Worm (Caenorhabditis elegans): Measurements from ENCODE around the gene camt-1.

Gene camt-1

DNA sequence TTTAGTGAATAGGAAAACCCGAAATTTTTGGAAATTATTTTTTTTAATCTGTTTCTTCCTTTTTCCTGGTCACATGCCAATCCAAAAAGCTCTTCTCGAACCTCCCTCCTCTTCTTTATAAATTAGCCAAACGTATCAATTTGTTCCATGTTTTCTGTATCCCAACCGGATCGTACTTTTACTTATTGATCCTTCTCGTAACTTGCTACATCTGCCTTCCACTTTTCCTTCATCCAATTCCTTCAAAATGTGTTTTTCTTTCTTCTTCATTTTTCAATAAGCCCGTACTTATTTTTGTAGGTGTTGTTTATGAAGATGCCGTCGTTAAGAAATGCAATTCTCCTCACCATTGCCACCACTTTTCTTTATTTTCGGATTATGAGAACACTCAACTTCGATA lies 7.0 kb upstream of the camt-1 start, which contains the start of gene cyp-23A1:
Gene cyp-23A1, plus strand, starts transcription at position 301 of the 400 bp plus-strand sequence.
- TF ChIP-seq unc-62 (GFP tag; optimal IDR thresholded peaks at IDR 0.05) = no peak

DNA sequence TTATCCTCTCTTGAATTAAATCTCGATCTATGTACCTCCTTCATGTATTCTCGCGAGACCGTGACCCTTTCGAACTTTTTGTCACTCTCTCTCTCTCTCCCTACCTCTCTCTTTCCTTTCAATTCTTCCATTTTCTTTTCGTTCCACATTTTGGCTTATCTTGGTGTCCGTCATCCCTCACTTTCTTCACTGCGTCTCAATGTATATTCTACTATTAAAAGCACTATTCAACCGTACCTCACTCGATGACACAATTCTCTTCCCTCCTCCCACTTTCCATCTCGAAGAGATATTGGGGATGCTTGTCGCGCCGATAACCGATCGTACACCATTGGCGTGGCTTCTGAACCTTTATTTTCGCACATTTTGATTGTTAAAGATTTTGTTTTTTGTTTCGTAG lies 5.7 kb upstream of the camt-1 start:
- TF ChIP-seq unc-62 (GFP tag; optimal IDR thresholded peaks at IDR 0.05) = no peak

DNA sequence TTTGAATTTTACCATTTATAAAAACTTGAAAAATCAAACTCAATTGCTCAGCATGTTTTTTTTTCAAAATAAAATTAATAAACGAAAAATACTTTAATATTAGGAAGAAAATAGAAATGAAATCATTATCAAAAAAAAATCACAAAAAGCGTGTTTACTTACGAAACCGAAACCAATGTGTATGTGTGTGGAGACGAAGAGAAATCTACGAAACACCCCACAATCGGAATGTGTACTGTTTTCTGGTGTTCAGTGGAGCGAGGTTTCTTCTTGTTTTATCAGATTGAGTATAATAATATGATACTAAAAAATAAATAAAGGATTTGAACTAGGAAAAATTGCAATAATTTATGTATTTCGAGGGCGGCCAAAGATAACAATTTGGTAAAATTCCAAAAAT lies 2.7 kb upstream of the camt-1 start:
- no peak for TF ChIP-seq unc-62 (GFP tag; optimal IDR thresholded peaks at IDR 0.05)

DNA sequence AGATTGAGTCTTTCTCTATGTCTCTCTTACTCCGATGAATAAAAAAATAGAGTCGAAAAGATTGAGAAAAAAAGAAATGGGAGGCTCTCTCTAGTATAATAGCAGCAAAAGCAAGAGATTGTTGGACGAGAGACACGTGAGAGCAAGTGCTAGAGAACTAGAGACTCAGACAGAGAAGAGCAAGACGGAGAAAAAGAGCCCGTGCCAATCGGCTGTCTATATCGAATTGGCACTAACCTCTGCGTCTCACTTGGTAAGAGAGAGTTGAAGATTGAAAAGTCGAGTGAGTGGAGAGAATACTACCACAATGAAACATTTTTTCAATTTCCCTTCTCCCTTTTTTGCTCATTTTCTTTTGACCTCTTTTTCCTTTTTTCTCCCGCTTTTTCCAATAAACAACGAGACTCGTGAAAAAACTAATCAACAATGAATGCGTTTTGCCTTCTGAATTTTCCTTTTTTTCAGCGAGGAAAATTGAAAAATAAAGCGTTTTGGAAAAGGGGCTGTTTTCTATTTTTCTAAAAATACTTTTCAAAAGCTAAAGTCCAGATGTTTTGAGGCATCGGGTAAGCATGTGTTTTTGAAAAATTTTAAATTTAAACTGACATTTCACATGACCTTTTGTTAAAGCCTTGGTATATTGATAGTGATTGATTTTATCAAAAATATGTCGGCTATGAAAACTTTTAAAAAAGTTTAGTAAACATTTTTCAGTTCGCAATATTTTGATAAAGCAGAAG lies 1.8 kb upstream of the camt-1 start:
- no peak for TF ChIP-seq unc-62 (GFP tag; optimal IDR thresholded peaks at IDR 0.05)

DNA sequence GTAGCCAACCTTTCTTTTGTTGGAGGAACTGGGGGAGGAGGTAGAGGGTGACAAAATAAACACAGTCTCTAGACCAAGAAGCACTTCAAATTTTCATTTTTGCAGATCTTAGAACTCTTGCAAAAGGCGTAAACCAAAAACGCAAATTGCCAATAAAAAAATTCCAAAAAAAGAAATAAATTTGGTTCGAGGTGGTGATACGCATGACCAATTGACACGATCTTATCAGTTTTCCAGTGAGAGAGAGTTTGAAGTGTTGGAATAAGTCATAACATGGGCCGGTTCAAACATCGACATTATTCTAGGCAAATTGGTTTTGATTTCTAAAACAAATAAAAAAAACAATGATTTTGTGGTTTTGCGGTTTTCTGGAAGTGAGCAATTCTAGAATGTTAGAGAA lies 9.1 kb downstream of the camt-1 start:
- TF ChIP-seq unc-62 (GFP tag; optimal IDR thresholded peaks at IDR 0.05) = no peak

DNA sequence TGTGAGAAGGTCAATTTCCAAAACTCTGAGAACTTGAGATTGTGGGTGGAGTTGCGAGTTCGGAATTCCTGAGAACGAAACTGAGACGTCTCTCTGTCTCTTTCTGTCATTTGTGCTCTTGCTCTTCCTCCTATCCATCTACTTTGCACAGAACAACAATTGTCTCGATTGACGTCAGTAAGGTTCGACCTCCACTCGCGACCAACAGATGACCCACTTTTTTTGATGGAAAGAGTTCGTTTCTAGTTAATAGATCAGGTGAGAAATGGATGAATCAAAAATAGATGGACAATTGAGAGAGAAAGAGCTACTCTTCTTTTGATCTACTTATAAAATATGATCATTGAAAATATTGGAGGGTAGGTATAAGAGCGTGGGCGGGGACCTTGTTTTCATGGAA lies 10.4 kb downstream of the camt-1 start:
- no peak for TF ChIP-seq unc-62 (GFP tag; optimal IDR thresholded peaks at IDR 0.05)

DNA sequence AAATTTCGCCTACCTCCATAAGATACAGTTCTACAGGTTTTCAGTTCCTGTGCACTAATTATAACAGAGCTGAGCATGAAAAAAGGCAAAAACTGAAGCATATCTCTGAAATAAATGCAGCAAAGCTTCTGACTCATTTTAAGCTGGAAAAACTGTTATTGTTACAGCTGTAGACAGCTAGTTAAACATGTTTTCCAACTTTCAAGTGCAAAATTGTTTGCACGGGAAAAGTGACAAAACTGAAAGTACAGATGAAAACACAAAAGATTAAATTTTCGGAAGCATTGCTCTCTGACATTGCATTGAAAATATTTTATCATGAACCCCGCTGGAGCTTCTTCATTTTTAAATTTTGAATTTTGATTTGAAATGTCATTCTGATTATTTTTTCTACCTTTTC lies 14.2 kb downstream of the camt-1 start, which contains the start of gene T05C1.5:
Gene T05C1.5, minus strand, starts transcription at position 101 of the 400 bp plus-strand sequence.
- no peak for TF ChIP-seq unc-62 (GFP tag; optimal IDR thresholded peaks at IDR 0.05)

DNA sequence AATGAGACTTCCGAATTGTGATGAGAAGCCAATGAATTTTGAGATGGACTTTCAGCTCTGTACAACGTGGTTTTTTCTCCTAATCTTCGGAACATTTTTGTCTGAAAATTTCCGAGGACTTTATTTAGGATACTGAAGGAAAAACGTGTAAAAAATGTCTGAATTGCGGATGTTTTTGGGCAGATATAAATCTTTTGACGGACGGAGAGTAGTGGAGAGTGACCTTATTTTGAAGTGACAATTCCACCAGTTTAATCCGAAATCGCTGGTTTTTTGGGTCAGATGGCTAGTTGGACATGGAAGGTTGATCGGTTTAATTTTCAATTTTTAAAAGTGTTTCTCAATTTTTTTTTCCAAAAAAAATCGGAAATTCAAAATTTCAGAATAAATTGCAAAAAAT lies 15.7 kb downstream of the camt-1 start, which contains the start of gene T05C1.3:
Gene T05C1.3, minus strand, starts transcription at position 101 of the 400 bp plus-strand sequence.
- TF ChIP-seq unc-62 (GFP tag; optimal IDR thresholded peaks at IDR 0.05) = no peak

DNA sequence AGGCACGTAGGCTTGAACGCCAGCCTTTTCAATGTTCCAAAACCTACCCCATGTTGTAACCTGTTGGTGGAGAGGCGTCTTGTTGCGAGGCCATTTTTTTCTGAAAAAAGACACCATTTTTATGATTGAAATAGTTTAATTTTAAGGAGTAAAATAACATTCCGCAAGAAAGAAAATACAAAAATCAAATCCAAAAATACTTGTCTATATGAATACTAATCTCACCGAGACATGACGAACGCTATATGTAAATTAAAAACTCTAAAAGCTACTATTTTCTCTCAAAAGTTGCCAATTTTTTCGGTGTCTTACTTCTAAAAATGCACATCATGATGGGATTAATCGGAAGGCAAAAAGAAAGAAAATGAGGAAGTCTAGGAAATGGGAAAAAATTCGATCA lies 22.9 kb downstream of the camt-1 start, which contains the start of gene T05C1.2:
Gene T05C1.2, minus strand, starts transcription at position 101 of the 400 bp plus-strand sequence.
- TF ChIP-seq unc-62 (GFP tag; optimal IDR thresholded peaks at IDR 0.05) = no peak

DNA sequence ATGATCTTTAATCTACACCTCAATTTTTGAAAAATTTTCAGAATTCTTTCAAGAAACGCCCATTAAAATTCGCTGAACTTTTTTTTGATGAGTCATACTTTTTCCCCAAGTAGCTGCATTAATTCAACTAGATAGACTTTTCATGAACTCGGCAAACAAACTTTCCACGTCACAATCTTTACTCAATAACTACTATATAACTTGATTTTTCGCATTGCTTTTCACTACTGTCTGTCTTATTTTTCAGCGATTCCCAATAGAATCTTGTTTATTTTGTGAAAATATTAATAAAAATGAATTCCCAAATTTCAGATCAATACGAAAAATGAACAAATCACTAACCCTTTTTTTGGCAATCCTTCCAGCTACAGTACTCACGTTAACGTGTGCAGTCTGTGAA lies 26.6 kb downstream of the camt-1 start, which contains the start of gene T05C1.1:
Gene T05C1.1, plus strand, starts transcription at position 301 of the 400 bp plus-strand sequence.
- TF ChIP-seq unc-62 (GFP tag; optimal IDR thresholded peaks at IDR 0.05) = no peak

DNA sequence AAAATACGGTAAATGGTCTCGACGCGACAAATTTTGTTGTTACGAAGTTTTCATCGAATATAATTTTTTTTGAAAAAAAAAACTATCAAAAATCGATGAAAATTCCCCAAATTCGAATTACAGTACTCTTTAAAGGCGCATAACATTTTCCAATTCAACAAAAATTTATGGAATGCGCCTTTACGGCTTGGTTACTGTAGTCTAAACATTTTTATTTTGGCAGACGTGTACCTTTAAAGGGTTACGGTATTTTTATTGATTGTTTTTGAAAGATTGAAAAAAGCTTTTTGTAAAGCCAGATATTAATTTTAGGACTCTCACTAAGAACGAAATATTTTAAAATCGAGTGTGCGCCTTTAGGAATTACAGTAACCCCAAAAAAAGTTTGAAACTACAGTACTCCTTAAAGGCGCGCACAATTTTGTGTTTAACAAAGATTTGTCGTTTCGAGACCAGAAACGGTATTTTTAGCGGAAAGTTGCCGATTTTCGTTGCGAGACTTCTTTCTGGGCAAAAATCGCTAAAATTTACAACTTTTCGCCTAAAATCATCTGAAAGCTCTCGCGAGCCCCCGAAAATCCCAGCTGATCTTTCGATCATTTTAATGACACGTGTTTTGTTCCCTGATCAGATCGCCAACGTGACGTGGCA lies 30.8 kb downstream of the camt-1 start:
- no peak for TF ChIP-seq unc-62 (GFP tag; optimal IDR thresholded peaks at IDR 0.05)

DNA sequence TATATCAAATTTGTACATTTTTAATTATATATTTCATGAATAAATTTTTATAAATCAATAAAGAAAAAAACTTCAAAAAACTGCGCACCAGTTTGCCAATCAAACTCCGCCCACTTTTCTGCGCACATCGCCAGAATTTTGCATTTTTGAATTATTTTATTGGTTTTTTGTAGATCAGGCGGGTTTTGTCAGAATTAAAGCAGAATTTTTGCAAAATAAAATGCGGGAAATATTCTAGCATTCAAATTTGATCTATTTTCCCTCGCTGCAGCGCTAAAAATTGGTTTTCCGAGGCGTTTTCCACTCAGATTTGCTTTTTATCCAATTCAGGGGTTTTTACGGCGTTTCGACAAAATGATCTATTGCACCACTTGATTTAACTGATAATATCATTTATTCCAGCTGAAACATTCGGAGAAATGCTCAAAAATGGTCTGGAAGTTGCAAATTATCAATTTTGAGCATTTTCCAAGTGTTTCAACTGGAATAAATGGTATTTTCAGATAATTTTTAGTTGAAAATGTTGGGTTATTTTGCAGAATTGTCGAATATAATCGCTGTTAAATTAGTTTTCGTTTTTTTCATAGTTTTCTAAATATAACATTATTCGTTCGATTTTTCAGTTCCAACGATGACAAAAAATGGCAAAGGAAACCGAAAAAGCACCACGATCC lies 33.8 kb downstream of the camt-1 start, which contains the start of gene W06B4.1:
Gene W06B4.1, plus strand, starts transcription at position 624 of the 674 bp plus-strand sequence.
- no peak for TF ChIP-seq unc-62 (GFP tag; optimal IDR thresholded peaks at IDR 0.05)

DNA sequence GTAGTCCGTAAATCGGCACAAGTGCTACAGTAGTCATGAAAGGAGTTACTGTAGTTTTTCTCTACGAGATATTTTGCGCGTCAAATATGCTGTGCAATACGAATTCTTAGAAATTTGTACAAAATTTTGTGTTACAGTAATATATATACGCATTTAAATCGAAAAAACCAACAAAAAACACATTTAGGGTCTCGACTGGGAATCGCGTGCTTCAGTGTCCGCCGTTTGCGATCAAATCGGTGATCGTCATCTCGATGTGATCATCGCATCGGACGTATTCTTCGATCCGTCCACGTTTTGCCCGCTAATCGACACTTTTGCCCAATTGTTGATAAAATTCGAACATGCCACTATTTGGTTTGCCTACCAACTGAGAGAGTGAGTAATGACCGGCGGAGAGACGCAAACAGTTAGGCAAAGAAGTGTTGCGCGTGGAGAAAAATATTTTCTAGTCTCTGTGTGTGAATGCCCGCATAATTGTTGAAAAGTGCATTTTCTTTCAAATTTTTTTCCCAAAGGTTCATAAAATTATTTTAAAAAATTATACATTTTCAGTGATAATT lies 36.0 kb downstream of the camt-1 start:
- no peak for TF ChIP-seq unc-62 (GFP tag; optimal IDR thresholded peaks at IDR 0.05)

DNA sequence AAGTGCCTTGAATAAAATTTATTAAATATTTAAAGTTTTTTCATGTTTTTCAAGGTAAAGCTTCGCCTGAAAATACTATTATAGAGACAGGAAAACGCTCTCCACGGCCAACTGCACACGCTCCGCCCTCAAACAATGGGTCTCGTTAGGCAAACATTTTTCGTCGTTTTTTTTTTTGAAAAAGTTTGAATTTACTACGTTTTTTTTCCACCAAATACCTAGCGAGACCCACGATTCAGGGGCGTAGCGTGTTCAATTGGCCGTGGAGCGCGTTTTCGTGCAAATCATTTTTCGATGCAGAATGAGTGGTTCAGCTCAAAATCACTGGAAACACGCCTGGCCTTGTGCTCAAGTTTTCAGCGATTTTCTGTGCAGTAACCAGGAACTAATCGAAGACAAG lies 37.1 kb downstream of the camt-1 start, which contains the start of gene W06B4.2:
Gene W06B4.2, plus strand, starts transcription at position 301 of the 400 bp plus-strand sequence.
- no peak for TF ChIP-seq unc-62 (GFP tag; optimal IDR thresholded peaks at IDR 0.05)

DNA sequence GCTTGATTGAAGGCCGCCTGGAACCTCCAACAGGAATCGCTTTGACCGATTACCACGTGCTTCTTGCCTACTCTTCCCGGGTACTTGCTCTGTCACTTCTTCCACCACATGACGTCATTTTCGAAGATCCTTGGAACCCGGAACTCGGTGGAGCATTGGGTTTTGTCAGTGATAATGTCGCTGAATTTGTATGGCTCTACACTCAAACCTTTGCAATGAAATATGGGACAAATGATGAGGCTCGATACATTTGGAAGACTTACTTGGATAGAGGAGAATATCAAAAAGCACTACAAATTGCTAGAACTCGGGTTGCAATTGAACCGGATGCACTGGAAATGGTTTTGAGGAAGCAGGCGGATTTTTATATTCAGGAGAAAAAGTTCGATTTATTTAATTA lies 42.1 kb downstream of the camt-1 start:
- no peak for TF ChIP-seq unc-62 (GFP tag; optimal IDR thresholded peaks at IDR 0.05)

DNA sequence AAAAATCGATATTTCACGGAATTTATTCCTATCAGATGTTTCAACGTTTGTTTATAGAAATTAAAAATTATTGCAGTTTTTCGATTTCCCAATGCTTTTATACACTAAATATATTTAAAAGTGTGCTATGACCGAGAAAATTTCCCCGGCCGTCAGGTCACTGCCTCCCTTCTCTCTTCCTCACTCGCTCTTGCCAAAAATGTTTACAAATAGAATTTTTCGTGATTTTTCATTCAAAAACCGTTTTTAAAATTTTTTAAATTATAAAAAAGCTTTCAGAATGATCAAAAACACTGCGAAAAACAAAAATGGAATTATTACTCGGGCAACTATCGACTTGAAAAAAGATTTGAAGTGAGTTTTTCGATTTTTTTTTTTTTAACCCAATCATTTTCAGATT lies 44.1 kb downstream of the camt-1 start, which contains the start of the genes T12C9.7 and vps-18:
Gene T12C9.7, minus strand, starts transcription at position 101 of the 400 bp plus-strand sequence.
Gene vps-18, plus strand, starts transcription at position 280 of the 400 bp plus-strand sequence.
- TF ChIP-seq unc-62 (GFP tag; optimal IDR thresholded peaks at IDR 0.05) = no peak
